Comparison of ENCODE assay signal across 3 worm cellular contexts in genomic region chrIII:1824264-1824922, ce11.
TF ChIP-seq lines count a peak whose summit lies in the region.

Gene pvf-1 (minus strand): TSS chrIII:1824314.
Gene Y39A3CL.7 (plus strand): TSS chrIII:1824919.

TF ChIP-seq in whole organism, L2 larva, 48 proteins besides CTCF, POLR2A, EP300 and RAD21 (continued from another document):
- TF ChIP-seq mab-5 (tag; optimal IDR thresholded peaks at IDR 0.05; lab: Kevin White, UChicago) (no peak), mdl-1 (tag; optimal IDR thresholded peaks at IDR 0.05; lab: Kevin White, UChicago) (no peak), nhr-25 (tag; optimal IDR thresholded peaks at IDR 0.05; lab: Kevin White, UChicago) (no peak), ztf-11 (tag; optimal IDR thresholded peaks at IDR 0.05; lab: Kevin White, UChicago) (no peak), gmeb-1 (tag; optimal IDR thresholded peaks at IDR 0.05; lab: Kevin White, UChicago) (peak; percentile 40), sma-3 (GFP tag; optimal IDR thresholded peaks at IDR 0.05; lab: Kevin White, UChicago) (peak; percentile 39), ceh-16 (tag; optimal IDR thresholded peaks at IDR 0.05; lab: Kevin White, UChicago) (no peak), elt-1 (tag; optimal IDR thresholded peaks at IDR 0.05; lab: Kevin White, UChicago) (no peak), nhr-237 (tag; optimal IDR thresholded peaks at IDR 0.05; lab: Kevin White, UChicago) (no peak), aly-2 (tag; optimal IDR thresholded peaks at IDR 0.05; lab: Kevin White, UChicago) (no peak), dmd-4 (tag; optimal IDR thresholded peaks at IDR 0.05; lab: Kevin White, UChicago) (no peak), blmp-1 (tag; optimal IDR thresholded peaks at IDR 0.05; lab: Kevin White, UChicago; ENCODE audit: insufficient read depth) (no peak), ZK546.5 (tag; optimal IDR thresholded peaks at IDR 0.05; lab: Kevin White, UChicago) (no peak), nhr-129 (tag; optimal IDR thresholded peaks at IDR 0.05; lab: Kevin White, UChicago) (peak; percentile 23), F13H6.1 (tag; optimal IDR thresholded peaks at IDR 0.05; lab: Kevin White, UChicago) (peak; percentile 7), unc-55 (GFP tag; optimal IDR thresholded peaks at IDR 0.05; lab: Kevin White, UChicago) (peak; percentile 34), lsy-2 (tag; optimal IDR thresholded peaks at IDR 0.05; lab: Kevin White, UChicago) (peak in 1 of 2 experiments; percentile 60), ztf-1 (GFP tag; conservative IDR thresholded peaks at IDR 0.05; lab: Robert Waterston, UW) (no peak), nhr-12 (tag; optimal IDR thresholded peaks at IDR 0.05; lab: Kevin White, UChicago) (no peak), R02D3.7 (tag; optimal IDR thresholded peaks at IDR 0.05; lab: Kevin White, UChicago) (no peak), lin-13 (GFP tag; optimal IDR thresholded peaks at IDR 0.05; lab: Kevin White, UChicago) (peak; percentile 63), unc-62 (GFP tag; optimal IDR thresholded peaks at IDR 0.05; lab: Kevin White, UChicago) (no peak), nhr-77 (tag; optimal IDR thresholded peaks at IDR 0.05; lab: Kevin White, UChicago) (no peak), crh-2 (tag; optimal IDR thresholded peaks at IDR 0.05; lab: Kevin White, UChicago) (no peak)

TF ChIP-seq in whole organism, late embryonic, 69 proteins besides CTCF, POLR2A, EP300 and RAD21 (continued from another document):
- TF ChIP-seq ceh-48 (tag; optimal IDR thresholded peaks at IDR 0.05; lab: Kevin White, UChicago) (no peak), unc-42 (tag; optimal IDR thresholded peaks at IDR 0.05; lab: Kevin White, UChicago) (peak; percentile 6), lin-11 (tag; optimal IDR thresholded peaks at IDR 0.05; lab: Kevin White, UChicago) (peak; percentile 43), ceh-18 (tag; optimal IDR thresholded peaks at IDR 0.05; lab: Kevin White, UChicago) (peak; percentile 11), fax-1 (tag; optimal IDR thresholded peaks at IDR 0.05; lab: Kevin White, UChicago) (peak; percentile 55), Y22D7AL.16 (tag; optimal IDR thresholded peaks at IDR 0.05; lab: Kevin White, UChicago) (peak; percentile 18), madf-2 (tag; optimal IDR thresholded peaks at IDR 0.05; lab: Kevin White, UChicago) (peak; percentile 44), tbx-2 (tag; optimal IDR thresholded peaks at IDR 0.05; lab: Kevin White, UChicago) (peak; percentile 62), pat-9 (tag; optimal IDR thresholded peaks at IDR 0.05; lab: Kevin White, UChicago) (peak; percentile 82), odd-2 (tag; optimal IDR thresholded peaks at IDR 0.05; lab: Kevin White, UChicago) (peak; percentile 55), zip-5 (tag; optimal IDR thresholded peaks at IDR 0.05; lab: Kevin White, UChicago) (peak; percentile 41), pqm-1 (tag; optimal IDR thresholded peaks at IDR 0.05; lab: Kevin White, UChicago) (no peak), eyg-1 (tag; optimal IDR thresholded peaks at IDR 0.05; lab: Kevin White, UChicago) (no peak), che-1 (tag; optimal IDR thresholded peaks at IDR 0.05; lab: Kevin White, UChicago) (peak; percentile 58), nhr-11 (tag; optimal IDR thresholded peaks at IDR 0.05; lab: Kevin White, UChicago) (no peak), ceh-2 (tag; optimal IDR thresholded peaks at IDR 0.05; lab: Kevin White, UChicago) (peak; percentile 27), tbx-7 (tag; optimal IDR thresholded peaks at IDR 0.05; lab: Kevin White, UChicago) (no peak), K02D7.2 (tag; optimal IDR thresholded peaks at IDR 0.05; lab: Kevin White, UChicago) (peak; percentile 57), ref-2 (tag; optimal IDR thresholded peaks at IDR 0.05; lab: Kevin White, UChicago) (peak; percentile 28), sox-4 (tag; optimal IDR thresholded peaks at IDR 0.05; lab: Kevin White, UChicago) (peak; percentile 51), fkh-10 (GFP tag; optimal IDR thresholded peaks at IDR 0.05; lab: Kevin White, UChicago) (no peak), hlh-13 (GFP tag; optimal IDR thresholded peaks at IDR 0.05; lab: Kevin White, UChicago) (peak; percentile 53), sox-2 (GFP tag; IDR thresholded peaks at IDR 0.05; lab: Robert Waterston, UW) (no peak), fkh-6 (tag; optimal IDR thresholded peaks at IDR 0.05; lab: Kevin White, UChicago) (peak; percentile 52), sdc-2 (tag; optimal IDR thresholded peaks at IDR 0.05; lab: Kevin White, UChicago) (peak; percentile 20), gmeb-2 (tag; optimal IDR thresholded peaks at IDR 0.05; lab: Kevin White, UChicago) (peak; percentile 42), ceh-31 (tag; optimal IDR thresholded peaks at IDR 0.05; lab: Kevin White, UChicago) (peak; percentile 55)

TF ChIP-seq in whole organism, mixed stage, embryonic, 35 proteins besides CTCF, POLR2A, EP300 and RAD21 (continued from another document):
- peak; percentile 27 for TF ChIP-seq tbx-8 (GFP tag; optimal IDR thresholded peaks at IDR 0.05; lab: Kevin White, UChicago)
- TF ChIP-seq mep-1 (tag; optimal IDR thresholded peaks at IDR 0.05; lab: Kevin White, UChicago): peak; percentile 23
- TF ChIP-seq ceh-83 (GFP tag; optimal IDR thresholded peaks at IDR 0.05; lab: Kevin White, UChicago): peak; percentile 81
- TF ChIP-seq lin-13 (tag; optimal IDR thresholded peaks at IDR 0.05; lab: Kevin White, UChicago): no peak
TF ChIP-seq in whole organism, mixed stage, embryonic: peak in this region for 19.
